Worm (Caenorhabditis elegans) whole organism, young adult: Measurements from ENCODE around the gene Y46H3A.5.

ENCODE experiments used
- C06A6.2 ChIP-seq: fragments of 200-800 bp; sonication (Bioruptor generic); conservative IDR thresholded peaks from 2 replicates; pipeline ENCODE4 v1.3.6; 2022; ENCODE audit warnings: missing genetic modification characterization, missing compliant biosample characterization
- C17E4.6 ChIP-seq: fragments of 200-800 bp; sonication (Bioruptor generic); IDR thresholded peaks from 2 replicates; pipeline ENCODE4 v1.3.6; 2022; ENCODE audit warnings: missing genetic modification reagents, missing genetic modification characterization, missing compliant biosample characterization
- F33H1.4 ChIP-seq: fragments of 200-800 bp; sonication (Bioruptor generic); IDR thresholded peaks from 2 replicates; pipeline ENCODE4 v1.3.6; 2022; ENCODE audit warnings: missing genetic modification reagents, missing genetic modification characterization, missing compliant biosample characterization
- F49E8.2 ChIP-seq: sonication (generic microtip); optimal IDR thresholded peaks from 3 replicates; lab custom pipeline; 2017; ENCODE audit warnings: missing genetic modification characterization, mild to moderate bottlenecking, missing compliant biosample characterization, antibody characterized with exemption, moderate library complexity; ENCODE audit not compliant: insufficient read depth
- F52B5.7 ChIP-seq: sonication (generic microtip); optimal IDR thresholded peaks from 2 replicates; lab custom pipeline; 2016; ENCODE audit warnings: mild to moderate bottlenecking, missing genetic modification characterization, missing compliant biosample characterization
- F57C9.4 ChIP-seq: sonication (generic microtip); optimal IDR thresholded peaks from 2 replicates; lab custom pipeline; 2017; ENCODE audit warnings: mild to moderate bottlenecking, missing genetic modification characterization, missing compliant biosample characterization
- T07F8.4 ChIP-seq: sonication (generic microtip); optimal IDR thresholded peaks from 2 replicates; lab custom pipeline; 2016; ENCODE audit warnings: mild to moderate bottlenecking, missing genetic modification characterization, moderate library complexity, missing compliant biosample characterization
- Y53G8AR.9 ChIP-seq: fragments of 200-800 bp; sonication (Bioruptor generic); conservative IDR thresholded peaks from 2 replicates; pipeline ENCODE4 v1.3.6; 2022; ENCODE audit warnings: missing genetic modification reagents, missing genetic modification characterization, missing compliant biosample characterization
- Y56A3A.18 ChIP-seq: fragments of 200-800 bp; sonication (Bioruptor generic); IDR thresholded peaks from 2 replicates; pipeline ENCODE4 v1.3.6; 2022; ENCODE audit warnings: missing genetic modification reagents, missing genetic modification characterization, missing compliant biosample characterization
- Y67H2A.10 ChIP-seq: fragments of 200-800 bp; sonication (Bioruptor generic); conservative IDR thresholded peaks from 2 replicates; pipeline ENCODE4 v1.3.6; 2022; ENCODE audit warnings: missing genetic modification reagents, missing genetic modification characterization, missing compliant biosample characterization
- Y95B8A.8 ChIP-seq: fragments of 200-800 bp; sonication (Bioruptor generic); IDR thresholded peaks from 2 replicates; pipeline ENCODE4 v1.3.6; 2022; ENCODE audit warnings: missing genetic modification reagents, missing genetic modification characterization, missing compliant biosample characterization
- athp-1 ChIP-seq: sonication (generic microtip); optimal IDR thresholded peaks from 2 replicates; lab custom pipeline; 2017; ENCODE audit warnings: mild to moderate bottlenecking, missing genetic modification characterization, missing compliant biosample characterization
- attf-3 ChIP-seq: fragments of 200-800 bp; sonication (Bioruptor generic); conservative IDR thresholded peaks from 2 replicates; pipeline ENCODE4 v1.3.6; 2022; ENCODE audit warnings: missing genetic modification reagents, missing genetic modification characterization, missing compliant biosample characterization
- attf-5 ChIP-seq: fragments of 200-800 bp; sonication (Bioruptor generic); optimal IDR thresholded peaks from 2 replicates; lab custom pipeline; 2018; ENCODE audit warnings: mild to moderate bottlenecking, missing genetic modification characterization, missing compliant biosample characterization
- cebp-1 ChIP-seq, 2 experiments: fragments of 200-800 bp in 1 of 2; sonication (Bioruptor generic) in 1 of 2; sonication (generic microtip) in 1 of 2; IDR thresholded peaks in 1 of 2; optimal IDR thresholded peaks in 1 of 2; 2 replicates each; pipeline versions ENCODE4 v1.3.6 to Lab custom; 2017 to 2022; ENCODE audit warnings: missing compliant biosample characterization in 2 of 2, missing genetic modification characterization in 2 of 2, mild to moderate bottlenecking in 1 of 2, missing genetic modification reagents in 1 of 2, moderate library complexity in 1 of 2
- ceh-79 ChIP-seq: sonication (generic microtip); optimal IDR thresholded peaks from 2 replicates; lab custom pipeline; 2017; ENCODE audit warnings: mild to moderate bottlenecking, missing genetic modification characterization, missing compliant biosample characterization
- chd-7 ChIP-seq: sonication (generic microtip); optimal IDR thresholded peaks from 2 replicates; lab custom pipeline; 2016; ENCODE audit warnings: mild to moderate bottlenecking, missing genetic modification characterization, moderate library complexity, missing compliant biosample characterization
- dox-1 ChIP-seq: fragments of 200-800 bp; sonication (Bioruptor generic); IDR thresholded peaks from 2 replicates; pipeline ENCODE4 v1.3.6; 2022; ENCODE audit warnings: missing genetic modification reagents, missing genetic modification characterization, missing compliant biosample characterization
- egrh-3 ChIP-seq: fragments of 200-800 bp; sonication (Bioruptor generic); IDR thresholded peaks from 2 replicates; pipeline ENCODE4 v1.3.6; 2022; ENCODE audit warnings: missing genetic modification reagents, missing genetic modification characterization, missing compliant biosample characterization
- fkh-3 ChIP-seq: sonication (generic microtip); optimal IDR thresholded peaks from 2 replicates; lab custom pipeline; 2016; ENCODE audit warnings: mild to moderate bottlenecking, missing genetic modification characterization, missing compliant biosample characterization
- gei-17 ChIP-seq: fragments of 200-800 bp; sonication (Bioruptor generic); optimal IDR thresholded peaks from 2 replicates; lab custom pipeline; 2018; ENCODE audit warnings: mild to moderate bottlenecking, missing genetic modification characterization, missing compliant biosample characterization
- him-1 ChIP-seq: sonication (generic microtip); optimal IDR thresholded peaks from 2 replicates; lab custom pipeline; 2016; ENCODE audit warnings: missing genotype, missing genetic modification reagents, missing genetic modification characterization, missing compliant biosample characterization
- hmg-1.2 ChIP-seq: fragments of 200-800 bp; sonication (Bioruptor generic); IDR thresholded peaks from 2 replicates; pipeline ENCODE4 v1.3.6; 2022; ENCODE audit warnings: missing genetic modification reagents, missing genetic modification characterization, missing compliant biosample characterization
- lag-1 ChIP-seq: fragments of 200-800 bp; sonication (Bioruptor generic); IDR thresholded peaks from 2 replicates; pipeline ENCODE4 v1.3.6; 2022; ENCODE audit warnings: missing genetic modification reagents, missing genetic modification characterization, missing compliant biosample characterization
- lin-40 ChIP-seq: sonication (generic microtip); optimal IDR thresholded peaks from 2 replicates; lab custom pipeline; 2016; ENCODE audit warnings: missing genetic modification characterization, mild to moderate bottlenecking, missing compliant biosample characterization, missing genotype, missing genetic modification reagents
- lin-54 ChIP-seq: fragments of 200-800 bp; sonication (Bioruptor generic); optimal IDR thresholded peaks from 2 replicates; lab custom pipeline; 2018; ENCODE audit warnings: mild to moderate bottlenecking, missing genetic modification characterization, missing compliant biosample characterization
- lsy-27 ChIP-seq: sonication (generic microtip); optimal IDR thresholded peaks from 2 replicates; lab custom pipeline; 2017; ENCODE audit warnings: missing genetic modification characterization, mild to moderate bottlenecking, missing compliant biosample characterization, antibody characterized with exemption, missing genotype, borderline replicate concordance; ENCODE audit not compliant: insufficient read depth
- madf-10 ChIP-seq: sonication (generic microtip); optimal IDR thresholded peaks from 2 replicates; lab custom pipeline; 2016; ENCODE audit warnings: mild to moderate bottlenecking, missing genetic modification characterization, missing compliant biosample characterization
- madf-3 ChIP-seq: fragments of 200-800 bp; sonication (Bioruptor generic); IDR thresholded peaks from 2 replicates; pipeline ENCODE4 v1.3.6; 2022; ENCODE audit warnings: missing genetic modification reagents, missing genetic modification characterization, missing compliant biosample characterization
- mcd-1 ChIP-seq: fragments of 200-800 bp; sonication (Bioruptor generic); IDR thresholded peaks from 2 replicates; pipeline ENCODE4 v1.3.6; 2022; ENCODE audit warnings: missing genetic modification reagents, missing genetic modification characterization, missing compliant biosample characterization
- nfya-2 ChIP-seq: fragments of 200-800 bp; sonication (Bioruptor generic); IDR thresholded peaks from 2 replicates; pipeline ENCODE4 v1.3.6; 2022; ENCODE audit warnings: missing genetic modification reagents, missing genetic modification characterization, missing compliant biosample characterization
- nhr-80 ChIP-seq: sonication (generic microtip); optimal IDR thresholded peaks from 2 replicates; lab custom pipeline; 2016; ENCODE audit warnings: missing genetic modification characterization, missing compliant biosample characterization
- pbrm-1 ChIP-seq: fragments of 200-800 bp; sonication (Bioruptor generic); IDR thresholded peaks from 2 replicates; pipeline ENCODE4 v1.3.6; 2022; ENCODE audit warnings: missing genetic modification reagents, missing genetic modification characterization, missing compliant biosample characterization
- rec-8 ChIP-seq, 2 experiments: sonication (generic microtip); optimal IDR thresholded peaks; 2 replicates each; lab custom pipeline; 2016; ENCODE audit warnings: mild to moderate bottlenecking in 2 of 2, missing genetic modification characterization in 2 of 2, missing genetic modification reagents in 2 of 2, missing genotype in 2 of 2, missing biosample characterization in 1 of 2, missing compliant biosample characterization in 1 of 2, moderate library complexity in 1 of 2
- rpc-1 ChIP-seq, 2 experiments: fragments of 150-350 bp in 1 of 2; sonication (generic microtip) in 1 of 2; optimal IDR thresholded peaks; 2 replicates each; lab custom pipeline; 2014 to 2018; ENCODE audit warnings: missing biosample characterization in 1 of 2, missing genetic modification characterization in 1 of 2, missing genetic modification reagents in 1 of 2, missing genotype in 1 of 2
- sea-2 ChIP-seq: fragments of 200-800 bp; sonication (Bioruptor generic); IDR thresholded peaks from 2 replicates; pipeline ENCODE4 v1.3.6; 2022; ENCODE audit warnings: missing genetic modification characterization, missing compliant biosample characterization
- snpc-1.1 ChIP-seq: sonication (generic microtip); optimal IDR thresholded peaks from 2 replicates; lab custom pipeline; 2017; ENCODE audit warnings: missing genetic modification characterization, mild to moderate bottlenecking, missing compliant biosample characterization, antibody characterized with exemption, moderate library complexity, missing genotype, missing genetic modification reagents; ENCODE audit not compliant: insufficient read depth
- snpc-4 ChIP-seq, 5 experiments: fragments of 150-350 bp in 1 of 5; sonication (generic microtip) in 4 of 5; optimal IDR thresholded peaks; 2 replicates each; lab custom pipeline; 2014 to 2018; ENCODE audit warnings: missing genetic modification characterization in 5 of 5, missing biosample characterization in 3 of 5, antibody characterized with exemption in 2 of 5, mild to moderate bottlenecking in 2 of 5, missing compliant biosample characterization in 2 of 5, missing genotype in 2 of 5, moderate library complexity in 2 of 5, missing genetic modification reagents in 1 of 5
- sptf-2 ChIP-seq: fragments of 200-800 bp; sonication (Bioruptor generic); optimal IDR thresholded peaks from 2 replicates; lab custom pipeline; 2018; ENCODE audit warnings: mild to moderate bottlenecking, missing genetic modification characterization, missing compliant biosample characterization
- unc-130 ChIP-seq: sonication (generic microtip); optimal IDR thresholded peaks from 2 replicates; lab custom pipeline; 2016; ENCODE audit warnings: missing genetic modification reagents, missing genetic modification characterization, missing compliant biosample characterization
- unc-62 ChIP-seq: fragments of 150-350 bp; optimal IDR thresholded peaks from 2 replicates; lab custom pipeline; 2014; ENCODE audit warnings: missing biosample characterization, missing genetic modification reagents, missing genetic modification characterization
- zfh-2 ChIP-seq: fragments of 200-800 bp; sonication (Bioruptor generic); conservative IDR thresholded peaks from 2 replicates; pipeline ENCODE4 v1.3.6; 2022; ENCODE audit warnings: missing genetic modification reagents, missing genetic modification characterization, missing compliant biosample characterization
- zim-3 ChIP-seq: sonication (generic microtip); optimal IDR thresholded peaks from 2 replicates; lab custom pipeline; 2017; ENCODE audit warnings: mild to moderate bottlenecking, missing genetic modification characterization, moderate library complexity, missing compliant biosample characterization
- ztf-18 ChIP-seq: sonication (generic microtip); optimal IDR thresholded peaks from 2 replicates; lab custom pipeline; 2016; ENCODE audit warnings: missing genotype, mild to moderate bottlenecking, missing genetic modification characterization, missing compliant biosample characterization
- ztf-3 ChIP-seq: fragments of 200-800 bp; sonication (Bioruptor generic); optimal IDR thresholded peaks from 2 replicates; lab custom pipeline; 2018; ENCODE audit warnings: mild to moderate bottlenecking, missing genetic modification characterization, missing compliant biosample characterization

The Y46H3A.5 gene

DNA sequence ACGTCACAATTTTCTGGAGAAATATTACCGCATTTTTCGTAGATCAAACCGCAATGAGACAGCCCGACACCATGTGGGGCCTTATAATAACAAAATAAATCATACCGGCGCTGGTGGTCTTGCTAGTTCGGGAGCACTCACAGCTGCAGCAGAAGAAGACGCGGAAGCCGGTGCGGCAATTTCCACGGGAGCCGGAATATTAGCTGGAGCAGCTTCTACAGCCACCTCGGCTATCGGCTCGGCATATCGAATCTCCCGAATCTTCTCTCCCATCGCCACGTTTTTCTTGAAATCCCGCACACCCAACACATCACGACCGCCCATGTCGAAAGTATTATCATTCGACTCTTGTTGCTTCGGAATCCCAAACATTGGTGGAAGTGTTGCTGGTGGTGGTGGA, 9.8 kb upstream of the Y46H3A.5 start:
- TF ChIP-seq attf-5 (GFP tag; lab: Kevin White, UChicago), result no peak
- TF ChIP-seq zfh-2 (GFP tag; lab: Robert Waterston, UW), result peak; percentile 55; the same call in 1 of the 2 replicates

DNA sequence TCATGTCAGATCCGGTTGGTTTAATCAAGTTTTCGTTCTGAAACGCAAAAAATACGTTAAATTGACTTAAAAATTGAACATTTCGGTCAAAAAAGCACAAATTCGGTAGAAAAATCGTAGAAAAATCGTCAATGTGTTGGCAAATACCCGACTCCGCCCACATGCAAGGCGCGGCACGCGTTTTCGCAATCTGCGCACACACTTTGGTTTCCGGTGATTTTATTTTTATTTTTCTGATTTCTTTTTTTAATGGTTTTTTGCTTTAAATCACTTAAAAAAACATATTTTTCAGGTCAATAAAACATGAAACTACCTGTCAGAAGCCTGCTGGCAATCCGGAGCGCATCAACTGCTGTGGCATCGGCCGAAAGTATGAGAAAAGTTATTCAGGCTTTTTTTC, 6.6 kb upstream of the Y46H3A.5 start, which contains the start of the genes gly-7 and mrpl-39:
TSS of gene gly-7 (minus strand) at position 37 of the 400 bp plus-strand sequence.
TSS of gene mrpl-39 (plus strand) at position 293 of the 400 bp plus-strand sequence.
- no peak for TF ChIP-seq fkh-3
- TF ChIP-seq F52B5.7, result no peak
- no peak for TF ChIP-seq rec-8 (tag; optimal IDR thresholded peaks at IDR 0.05; lab: Kevin White, UChicago)
- TF ChIP-seq zim-3, result no peak
- no peak for TF ChIP-seq ztf-3 (GFP tag; lab: Kevin White, UChicago)
- TF ChIP-seq chd-7 (tag; lab: Kevin White, UChicago), result no peak
- TF ChIP-seq snpc-1.1 (tag; lab: Kevin White, UChicago), result no peak
- TF ChIP-seq Y67H2A.10 (GFP tag; lab: Robert Waterston, UW), result no peak
- 0 out of 2 replicates have a peak, but pooled peaks have one; percentile 17 for TF ChIP-seq dox-1
- TF ChIP-seq unc-62 (GFP tag; lab: Kevin White, UChicago), result no peak
- TF ChIP-seq rpc-1 (optimal IDR thresholded peaks at IDR 0.05; lab: Kevin White, UChicago), result peak; percentile 18
- TF ChIP-seq rpc-1 (tag; optimal IDR thresholded peaks at IDR 0.05; lab: Kevin White, UChicago), result no peak
- TF ChIP-seq ceh-79, result no peak
- no peak for TF ChIP-seq snpc-4 (GFP tag; optimal IDR thresholded peaks at IDR 0.05; lab: Kevin White, UChicago)
- peak in 1 of 4 experiments; percentile 5 for TF ChIP-seq snpc-4 (tag; optimal IDR thresholded peaks at IDR 0.05; lab: Kevin White, UChicago)
- no peak for TF ChIP-seq attf-3 (GFP tag; lab: Robert Waterston, UW)
- TF ChIP-seq cebp-1 (GFP tag; IDR thresholded peaks at IDR 0.05; lab: Robert Waterston, UW), result no peak
- peak; percentile 46 for TF ChIP-seq cebp-1 (tag; optimal IDR thresholded peaks at IDR 0.05; lab: Kevin White, UChicago)
- no peak for TF ChIP-seq sea-2
- TF ChIP-seq mcd-1 (GFP tag; lab: Robert Waterston, UW), result peak; percentile 23; the same call in 1 of the 2 replicates
- TF ChIP-seq F49E8.2 (tag; lab: Kevin White, UChicago), result no peak
- TF ChIP-seq Y95B8A.8 (GFP tag; lab: Robert Waterston, UW), result no peak
- no peak for TF ChIP-seq nhr-80 (tag; lab: Kevin White, UChicago)
- no peak for TF ChIP-seq egrh-3 (GFP tag; lab: Robert Waterston, UW)
- no peak for TF ChIP-seq athp-1 (tag; lab: Kevin White, UChicago)
- no peak for TF ChIP-seq C06A6.2 (GFP tag; lab: Robert Waterston, UW)
- no peak for TF ChIP-seq hmg-1.2
- TF ChIP-seq ztf-18 (tag; lab: Kevin White, UChicago), result no peak
- TF ChIP-seq madf-3 (GFP tag; lab: Robert Waterston, UW), result no peak
- TF ChIP-seq lag-1 (GFP tag; lab: Robert Waterston, UW), result no peak
- no peak for TF ChIP-seq F57C9.4 (tag; lab: Kevin White, UChicago)
- no peak for TF ChIP-seq T07F8.4 (tag; lab: Kevin White, UChicago)
- no peak for TF ChIP-seq him-1 (tag; lab: Kevin White, UChicago)
- TF ChIP-seq madf-10 (tag; lab: Kevin White, UChicago), result no peak
- no peak for TF ChIP-seq lin-54 (GFP tag; lab: Kevin White, UChicago)
- TF ChIP-seq F33H1.4, result no peak
- TF ChIP-seq gei-17 (GFP tag; lab: Kevin White, UChicago), result no peak
- no peak for TF ChIP-seq nfya-2
- TF ChIP-seq Y56A3A.18 (GFP tag; lab: Robert Waterston, UW), result no peak
- TF ChIP-seq lsy-27 (tag; lab: Kevin White, UChicago), result no peak
- TF ChIP-seq sptf-2 (GFP tag; lab: Kevin White, UChicago), result no peak
- no peak for TF ChIP-seq lin-40 (tag; lab: Kevin White, UChicago)
- TF ChIP-seq Y53G8AR.9 (GFP tag; lab: Robert Waterston, UW), result no peak
- no peak for TF ChIP-seq C17E4.6
- no peak for TF ChIP-seq pbrm-1 (GFP tag; lab: Robert Waterston, UW)
- no peak for TF ChIP-seq unc-130 (GFP tag; lab: Kevin White, UChicago)
